Fruit fly (Drosophila melanogaster) whole organism, embryonic: ENCODE results near the gene CG43693.

Experiments
- Abd-B ChIP-seq: fragments of 200-800 bp; sonication (Bioruptor generic); optimal IDR thresholded peaks from 2 replicates; lab custom pipeline; 2018; ENCODE audit warnings: missing biosample characterization, mild to moderate bottlenecking, missing genetic modification characterization, moderate library complexity
- Ada2b ChIP-seq: fragments of 200-800 bp; sonication (Bioruptor generic); IDR thresholded peaks from 2 replicates; pipeline ENCODE4 v1.3.6; 2022; ENCODE audit warnings: missing biosample characterization, missing genetic modification characterization
- Atf3 ChIP-seq: fragments of 200-800 bp; sonication (Bioruptor generic); optimal IDR thresholded peaks from 3 replicates; lab custom pipeline; 2016; ENCODE audit warnings: missing biosample characterization, missing genetic modification characterization
- CG10654 ChIP-seq: fragments of 200-800 bp; sonication (Bioruptor generic); optimal IDR thresholded peaks from 2 replicates; lab custom pipeline; 2016; ENCODE audit warnings: missing biosample characterization, missing genetic modification characterization
- CG12155 ChIP-seq: fragments of 200-800 bp; sonication (Bioruptor generic); optimal IDR thresholded peaks from 3 replicates; lab custom pipeline; 2016; ENCODE audit warnings: missing biosample characterization, missing genetic modification characterization
- CG12219 ChIP-seq: fragments of 200-800 bp; sonication (Bioruptor generic); optimal IDR thresholded peaks from 3 replicates; lab custom pipeline; 2018; ENCODE audit warnings: missing biosample characterization, mild to moderate bottlenecking, missing genetic modification characterization
- CG12769 ChIP-seq: fragments of 200-800 bp; sonication (Bioruptor generic); optimal IDR thresholded peaks from 2 replicates; lab custom pipeline; 2019; ENCODE audit warnings: missing biosample characterization, mild to moderate bottlenecking, missing genetic modification characterization, moderate library complexity
- CG13123 ChIP-seq: fragments of 200-800 bp; sonication (Bioruptor generic); optimal IDR thresholded peaks from 2 replicates; lab custom pipeline; 2016; ENCODE audit warnings: missing biosample characterization, missing genetic modification characterization
- CG13296 ChIP-seq: fragments of 200-800 bp; sonication (Bioruptor generic); optimal IDR thresholded peaks from 3 replicates; lab custom pipeline; 2018; ENCODE audit warnings: missing biosample characterization, mild to moderate bottlenecking, missing genetic modification characterization
- CG13424 ChIP-seq: fragments of 200-800 bp; sonication (Bioruptor generic); optimal IDR thresholded peaks from 2 replicates; lab custom pipeline; 2019; ENCODE audit warnings: missing biosample characterization, mild to moderate bottlenecking, missing genetic modification characterization, moderate library complexity
- CG13894 ChIP-seq: fragments of 200-800 bp; sonication (Bioruptor generic); optimal IDR thresholded peaks from 3 replicates; lab custom pipeline; 2018; ENCODE audit warnings: missing biosample characterization, mild to moderate bottlenecking, missing genetic modification characterization, moderate library complexity
- CG15073 ChIP-seq: fragments of 200-800 bp; sonication (Bioruptor generic); optimal IDR thresholded peaks from 2 replicates; lab custom pipeline; 2016; ENCODE audit warnings: missing biosample characterization, missing genetic modification characterization
- CG1603 ChIP-seq: fragments of 200-800 bp; sonication (Bioruptor generic); optimal IDR thresholded peaks from 2 replicates; lab custom pipeline; 2019; ENCODE audit warnings: missing biosample characterization, mild to moderate bottlenecking, missing genetic modification characterization, moderate library complexity
- CG2116 ChIP-seq: fragments of 200-800 bp; sonication (Bioruptor generic); optimal IDR thresholded peaks from 3 replicates; lab custom pipeline; 2018; ENCODE audit warnings: missing biosample characterization, mild to moderate bottlenecking, missing genetic modification characterization
- CG31388 ChIP-seq: fragments of 200-800 bp; sonication (Bioruptor generic); optimal IDR thresholded peaks from 2 replicates; lab custom pipeline; 2016; ENCODE audit warnings: missing biosample characterization, missing genetic modification characterization
- CG6683 ChIP-seq: fragments of 200-800 bp; sonication (Bioruptor generic); optimal IDR thresholded peaks from 2 replicates; lab custom pipeline; 2017; ENCODE audit warnings: missing biosample characterization, mild to moderate bottlenecking, missing genetic modification characterization, missing genetic modification reagents
- CG7556 ChIP-seq: fragments of 200-800 bp; sonication (Bioruptor generic); optimal IDR thresholded peaks from 2 replicates; lab custom pipeline; 2017; ENCODE audit warnings: missing biosample characterization, mild to moderate bottlenecking, missing genetic modification characterization
- CG9609 ChIP-seq: fragments of 200-800 bp; sonication (Bioruptor generic); optimal IDR thresholded peaks from 3 replicates; lab custom pipeline; 2016; ENCODE audit warnings: missing biosample characterization, missing genetic modification characterization
- Doc2 ChIP-seq: fragments of 200-800 bp; sonication (Bioruptor generic); IDR thresholded peaks from 2 replicates; pipeline ENCODE4 v1.3.6; 2022; ENCODE audit warnings: missing biosample characterization, missing genetic modification characterization
- Drgx ChIP-seq: fragments of 200-800 bp; sonication (Bioruptor generic); IDR thresholded peaks from 2 replicates; pipeline ENCODE4 v1.3.6; 2022; ENCODE audit warnings: missing biosample characterization, missing genetic modification characterization
- Gsc ChIP-seq: fragments of 200-800 bp; sonication (Bioruptor generic); IDR thresholded peaks from 2 replicates; pipeline ENCODE4 v1.3.6; 2022; ENCODE audit warnings: missing biosample characterization, missing genetic modification characterization
- Hey ChIP-seq: fragments of 200-800 bp; sonication (Bioruptor generic); optimal IDR thresholded peaks from 3 replicates; lab custom pipeline; 2018; ENCODE audit warnings: missing biosample characterization, mild to moderate bottlenecking, missing genetic modification characterization
- Hr78 ChIP-seq, 2 experiments: fragments of 200-800 bp in 1 of 2; fragments of >200 bp in 1 of 2; sonication (Bioruptor generic) in 1 of 2; optimal IDR thresholded peaks; 2 replicates each; lab custom pipeline; 2017 to 2019; ENCODE audit warnings: missing biosample characterization in 2 of 2, missing genetic modification characterization in 2 of 2, mild to moderate bottlenecking in 1 of 2, moderate library complexity in 1 of 2
- Lim3 ChIP-seq: fragments of 200-800 bp; sonication (Bioruptor generic); IDR thresholded peaks from 2 replicates; pipeline ENCODE4 v1.3.6; 2022; ENCODE audit warnings: missing biosample characterization, missing genetic modification characterization
- MBD-R2 ChIP-seq: fragments of 200-800 bp; sonication (Bioruptor generic); IDR thresholded peaks from 2 replicates; pipeline ENCODE4 v1.3.6; 2022; ENCODE audit warnings: missing biosample characterization, missing genetic modification characterization
- Nf-YC ChIP-seq: fragments of 200-800 bp; optimal IDR thresholded peaks from 3 replicates; lab custom pipeline; 2019; ENCODE audit warnings: missing biosample characterization, mild to moderate bottlenecking, missing genetic modification characterization, moderate library complexity
- PHDP ChIP-seq: fragments of 200-800 bp; sonication (Bioruptor generic); optimal IDR thresholded peaks from 3 replicates; lab custom pipeline; 2018; ENCODE audit warnings: missing biosample characterization, mild to moderate bottlenecking, missing genetic modification characterization, moderate library complexity
- Poxn ChIP-seq: fragments of 200-800 bp; sonication (Bioruptor generic); IDR thresholded peaks from 2 replicates; pipeline ENCODE4 v1.3.6; 2022; ENCODE audit warnings: missing biosample characterization, missing genetic modification characterization
- Usf ChIP-seq: fragments of 200-800 bp; sonication (Bioruptor generic); optimal IDR thresholded peaks from 2 replicates; lab custom pipeline; 2017; ENCODE audit warnings: missing genotype, missing biosample characterization, missing genetic modification characterization
- ap ChIP-seq: fragments of 200-800 bp; sonication (Bioruptor generic); IDR thresholded peaks from 2 replicates; pipeline ENCODE4 v1.3.6; 2022; ENCODE audit warnings: missing biosample characterization, missing genetic modification characterization
- ase ChIP-seq: fragments of 200-800 bp; sonication (Bioruptor generic); IDR thresholded peaks from 3 replicates; pipeline ENCODE4 v1.3.6; 2022; ENCODE audit warnings: missing biosample characterization, missing genetic modification characterization
- ato ChIP-seq: fragments of 200-800 bp; sonication (Bioruptor generic); IDR thresholded peaks from 2 replicates; pipeline ENCODE4 v1.3.6; 2022; ENCODE audit warnings: missing biosample characterization, missing genetic modification characterization; ENCODE audit not compliant: partially characterized antibody
- br ChIP-seq: fragments of >200 bp; optimal IDR thresholded peaks from 2 replicates; lab custom pipeline; 2017
- chif ChIP-seq, 2 experiments: fragments of 200-800 bp; sonication (Bioruptor generic); optimal IDR thresholded peaks; 3 replicates each; lab custom pipeline; 2016; ENCODE audit warnings: missing biosample characterization in 2 of 2, missing genetic modification characterization in 2 of 2
- disco-r ChIP-seq: fragments of 200-800 bp; sonication (Bioruptor generic); optimal IDR thresholded peaks from 2 replicates; lab custom pipeline; 2016; ENCODE audit warnings: missing biosample characterization, missing genetic modification characterization
- en ChIP-seq: fragments of 200-800 bp; sonication (Bioruptor generic); optimal IDR thresholded peaks from 2 replicates; lab custom pipeline; 2016; ENCODE audit warnings: missing biosample characterization, missing genetic modification characterization
- esg ChIP-seq: fragments of 200-800 bp; sonication (Bioruptor generic); conservative IDR thresholded peaks from 2 replicates; pipeline ENCODE4 v1.3.6; 2022; ENCODE audit warnings: missing biosample characterization, missing genetic modification characterization
- fru ChIP-seq: fragments of >200 bp; optimal IDR thresholded peaks from 2 replicates; lab custom pipeline; 2017
- gem ChIP-seq: fragments of 200-800 bp; sonication (Bioruptor generic); optimal IDR thresholded peaks from 2 replicates; lab custom pipeline; 2019; ENCODE audit warnings: missing biosample characterization, mild to moderate bottlenecking, missing genetic modification characterization, moderate library complexity
- klu ChIP-seq: fragments of 200-800 bp; sonication (Bioruptor generic); IDR thresholded peaks from 2 replicates; pipeline ENCODE4 v1.3.6; 2022; ENCODE audit warnings: missing biosample characterization, missing genetic modification characterization
- lab ChIP-seq: fragments of 200-800 bp; sonication (Bioruptor generic); optimal IDR thresholded peaks from 3 replicates; lab custom pipeline; 2017; ENCODE audit warnings: missing biosample characterization, missing genetic modification characterization, mild to moderate bottlenecking, moderate library complexity, missing genetic modification reagents
- odd ChIP-seq: fragments of 200-800 bp; sonication (Bioruptor generic); optimal IDR thresholded peaks from 2 replicates; lab custom pipeline; 2017; ENCODE audit warnings: missing biosample characterization, mild to moderate bottlenecking, missing genetic modification characterization
- pb ChIP-seq: fragments of 200-800 bp; sonication (Bioruptor generic); optimal IDR thresholded peaks from 3 replicates; lab custom pipeline; 2016; ENCODE audit warnings: missing biosample characterization, missing genetic modification characterization
- peb ChIP-seq: fragments of 200-800 bp; sonication (Bioruptor generic); IDR thresholded peaks from 2 replicates; pipeline ENCODE4 v1.3.6; 2022; ENCODE audit warnings: missing biosample characterization, missing genetic modification characterization
- schlank ChIP-seq: fragments of 200-800 bp; sonication (Bioruptor generic); optimal IDR thresholded peaks from 2 replicates; lab custom pipeline; 2018; ENCODE audit warnings: missing biosample characterization, mild to moderate bottlenecking, missing genetic modification characterization
- scrt ChIP-seq: fragments of 200-800 bp; sonication (Bioruptor generic); optimal IDR thresholded peaks from 2 replicates; lab custom pipeline; 2018; ENCODE audit warnings: missing biosample characterization, mild to moderate bottlenecking, missing genetic modification characterization, moderate library complexity
- sens-2 ChIP-seq: fragments of 200-800 bp; sonication (Bioruptor generic); IDR thresholded peaks from 2 replicates; pipeline ENCODE4 v1.3.6; 2022; ENCODE audit warnings: missing biosample characterization, missing genetic modification characterization
- shn ChIP-seq: fragments of 200-800 bp; sonication (Bioruptor generic); optimal IDR thresholded peaks from 3 replicates; lab custom pipeline; 2016; ENCODE audit warnings: missing biosample characterization, missing genetic modification characterization
- so ChIP-seq: fragments of 200-800 bp; sonication (Bioruptor generic); IDR thresholded peaks from 3 replicates; pipeline ENCODE4 v1.3.6; 2022; ENCODE audit warnings: missing biosample characterization, missing genetic modification characterization
- trh ChIP-seq: fragments of 200-800 bp; sonication (Bioruptor generic); optimal IDR thresholded peaks from 2 replicates; lab custom pipeline; 2016; ENCODE audit warnings: missing biosample characterization, missing genetic modification characterization
- unc-4 ChIP-seq: fragments of 200-800 bp; sonication (Bioruptor generic); IDR thresholded peaks from 2 replicates; pipeline ENCODE4 v1.3.6; 2022; ENCODE audit warnings: missing biosample characterization, missing genetic modification characterization; ENCODE audit not compliant: partially characterized antibody

Gene CG43693

dm6 chr3L:11091943-11092609 is 40.9 kb upstream of the CG43693 start (continued):
- no peak for TF ChIP-seq ap
- TF ChIP-seq klu: 0 out of 2 replicates have a peak, but pooled peaks have one; percentile 40
- TF ChIP-seq Nf-YC (tag; lab: Kevin White, UChicago): peak; percentile 10
- TF ChIP-seq gem (tag; lab: Kevin White, UChicago): peak; percentile 10
- no peak for TF ChIP-seq br (lab: Kevin White, UChicago)
- no peak for TF ChIP-seq sens-2 (GFP tag; lab: Robert Waterston, UW)
- no peak for TF ChIP-seq CG13296 (GFP tag; lab: Kevin White, UChicago)
- no peak for TF ChIP-seq CG6683 (GFP tag; lab: Kevin White, UChicago)
- no peak for TF ChIP-seq Poxn (GFP tag; lab: Robert Waterston, UW)
- peak; percentile 6 for TF ChIP-seq CG2116 (GFP tag; lab: Kevin White, UChicago)
- TF ChIP-seq CG1603 (tag; lab: Kevin White, UChicago): peak; percentile 32
- no peak for TF ChIP-seq Lim3 (GFP tag; lab: Robert Waterston, UW)
- no peak for TF ChIP-seq PHDP (tag; lab: Kevin White, UChicago)
- peak; percentile 37 for TF ChIP-seq CG10654 (GFP tag; lab: Kevin White, UChicago)
- peak; percentile 51 for TF ChIP-seq shn (GFP tag; lab: Kevin White, UChicago)
- TF ChIP-seq pb (GFP tag; lab: Kevin White, UChicago): peak; percentile 20
- TF ChIP-seq CG7556: peak; percentile 5
- no peak for TF ChIP-seq ase (GFP tag; lab: Robert Waterston, UW)
- peak; percentile 17 for TF ChIP-seq CG13123
- no peak for TF ChIP-seq trh
- TF ChIP-seq esg (GFP tag; lab: Robert Waterston, UW): no peak
- peak; percentile 80 for TF ChIP-seq lab (GFP tag; lab: Kevin White, UChicago)
- no peak for TF ChIP-seq CG31388
- TF ChIP-seq CG13424 (tag; lab: Kevin White, UChicago): no peak
- no peak for TF ChIP-seq unc-4 (GFP tag; lab: Robert Waterston, UW)
- TF ChIP-seq so: no peak
- no peak for TF ChIP-seq CG12219
- TF ChIP-seq CG12769 (tag; lab: Kevin White, UChicago): peak; percentile 60
- no peak for TF ChIP-seq Atf3 (GFP tag; lab: Kevin White, UChicago)
- no peak for TF ChIP-seq CG15073 (GFP tag; lab: Kevin White, UChicago)
- TF ChIP-seq schlank: no peak
- no peak for TF ChIP-seq CG13894 (tag; lab: Kevin White, UChicago)
- TF ChIP-seq chif (GFP tag; optimal IDR thresholded peaks at IDR 0.05; lab: Kevin White, UChicago): peak; percentile 13 to 47
- no peak for TF ChIP-seq Ada2b (GFP tag; lab: Robert Waterston, UW)
- no peak for TF ChIP-seq odd (GFP tag; lab: Kevin White, UChicago)
- TF ChIP-seq Gsc (GFP tag; lab: Robert Waterston, UW): no peak
- no peak for TF ChIP-seq Doc2 (GFP tag; lab: Robert Waterston, UW)
- TF ChIP-seq ato (GFP tag; lab: Robert Waterston, UW): 0 out of 2 replicates have a peak, but pooled peaks have one; percentile 25
- no peak for TF ChIP-seq Usf (GFP tag; lab: Kevin White, UChicago)
- TF ChIP-seq en (GFP tag; lab: Kevin White, UChicago): peak; percentile 14
- TF ChIP-seq Drgx (GFP tag; lab: Robert Waterston, UW): no peak
- 0 out of 2 replicates have a peak, but pooled peaks have one; percentile 20 for TF ChIP-seq peb (GFP tag; lab: Robert Waterston, UW)
- peak; percentile 57 for TF ChIP-seq CG12155 (GFP tag; lab: Kevin White, UChicago)
- peak; percentile 18 for TF ChIP-seq disco-r (GFP tag; lab: Kevin White, UChicago)
- TF ChIP-seq fru (lab: Kevin White, UChicago): no peak
- peak; percentile 29; the same call in 1 of the 2 replicates for TF ChIP-seq MBD-R2 (GFP tag; lab: Robert Waterston, UW)
- TF ChIP-seq Abd-B (GFP tag; lab: Kevin White, UChicago): peak; percentile 28
- no peak for TF ChIP-seq Hey (tag; lab: Kevin White, UChicago)
- TF ChIP-seq scrt: no peak
- no peak for TF ChIP-seq Hr78 (GFP tag; optimal IDR thresholded peaks at IDR 0.05; lab: Kevin White, UChicago)
- TF ChIP-seq CG9609 (GFP tag; lab: Kevin White, UChicago): peak; percentile 22
